Worm (Caenorhabditis elegans) whole organism, L3 larva: ENCODE measurements around the gene W05E10.2.

Source experiments
- R02D3.7 ChIP-seq: fragments of 150-350 bp; optimal IDR thresholded peaks from 2 replicates; lab custom pipeline; 2014; ENCODE audit warnings: missing biosample characterization, missing genetic modification characterization
- ceh-16 ChIP-seq: sonication (generic microtip); optimal IDR thresholded peaks from 2 replicates; lab custom pipeline; 2017; ENCODE audit warnings: missing biosample characterization, missing genetic modification characterization
- ceh-28 ChIP-seq: fragments of 150-350 bp; optimal IDR thresholded peaks from 2 replicates; lab custom pipeline; 2014; ENCODE audit warnings: missing biosample characterization, missing genetic modification reagents, missing genetic modification characterization
- ceh-82 ChIP-seq: fragments of 150-350 bp; optimal IDR thresholded peaks from 2 replicates; lab custom pipeline; 2014; ENCODE audit warnings: missing biosample characterization, missing genetic modification characterization
- daf-12 ChIP-seq: fragments of 150-350 bp; optimal IDR thresholded peaks from 2 replicates; lab custom pipeline; 2014; ENCODE audit warnings: missing biosample characterization, missing genetic modification reagents, missing genetic modification characterization
- egl-27 ChIP-seq: sonication (generic microtip); optimal IDR thresholded peaks from 4 replicates; lab custom pipeline; 2017; ENCODE audit warnings: missing biosample characterization, missing genetic modification reagents, missing genetic modification characterization
- egl-5 ChIP-seq: fragments of 150-350 bp; optimal IDR thresholded peaks from 2 replicates; lab custom pipeline; 2017; ENCODE audit warnings: missing biosample characterization, missing genetic modification reagents, missing genetic modification characterization, inconsistent platforms
- elt-1 ChIP-seq: fragments of 150-350 bp; optimal IDR thresholded peaks from 2 replicates; lab custom pipeline; 2014; ENCODE audit warnings: missing biosample characterization, missing genetic modification characterization
- elt-2 ChIP-seq: sonication (generic microtip); optimal IDR thresholded peaks from 2 replicates; lab custom pipeline; 2016; ENCODE audit warnings: missing genetic modification reagents, mild to moderate bottlenecking, missing genetic modification characterization, missing compliant biosample characterization
- fkh-10 ChIP-seq: sonication (generic microtip); optimal IDR thresholded peaks from 2 replicates; lab custom pipeline; 2017; ENCODE audit warnings: missing biosample characterization, missing genetic modification reagents, missing genetic modification characterization
- fkh-2 ChIP-seq: fragments of 150-350 bp; optimal IDR thresholded peaks from 2 replicates; lab custom pipeline; 2014; ENCODE audit warnings: missing biosample characterization, missing genetic modification reagents, missing genetic modification characterization
- fos-1 ChIP-seq: fragments of 150-350 bp; optimal IDR thresholded peaks from 2 replicates; lab custom pipeline; 2014; ENCODE audit warnings: missing biosample characterization, missing genetic modification characterization
- hmg-11 ChIP-seq: sonication (generic microtip); optimal IDR thresholded peaks from 2 replicates; lab custom pipeline; 2016; ENCODE audit warnings: missing genetic modification characterization, missing compliant biosample characterization
- jun-1 ChIP-seq: fragments of 150-350 bp; optimal IDR thresholded peaks from 2 replicates; lab custom pipeline; 2014; ENCODE audit warnings: missing biosample characterization, missing genetic modification reagents, missing genetic modification characterization
- mdl-1 ChIP-seq: fragments of 150-350 bp; optimal IDR thresholded peaks from 2 replicates; lab custom pipeline; 2014; ENCODE audit warnings: missing biosample characterization, missing genetic modification characterization
- nfya-1 ChIP-seq: sonication (generic microtip); optimal IDR thresholded peaks from 2 replicates; lab custom pipeline; 2017; ENCODE audit warnings: missing genetic modification characterization, mild to moderate bottlenecking, missing compliant biosample characterization, antibody characterized with exemption, moderate library complexity; ENCODE audit not compliant: insufficient read depth
- nhr-237 ChIP-seq: fragments of 150-350 bp; optimal IDR thresholded peaks from 2 replicates; lab custom pipeline; 2014; ENCODE audit warnings: missing biosample characterization, missing genetic modification characterization
- nhr-28 ChIP-seq: fragments of 150-350 bp; optimal IDR thresholded peaks from 2 replicates; lab custom pipeline; 2014; ENCODE audit warnings: missing biosample characterization, missing genetic modification characterization
- nhr-76 ChIP-seq: fragments of 150-350 bp; sonication (generic microtip); optimal IDR thresholded peaks from 5 replicates; lab custom pipeline; 2014; ENCODE audit warnings: missing biosample characterization, missing genetic modification characterization
- nhr-77 ChIP-seq: fragments of 150-350 bp; optimal IDR thresholded peaks from 2 replicates; lab custom pipeline; 2014; ENCODE audit warnings: missing biosample characterization, missing genetic modification characterization
- pha-4 ChIP-seq: fragments of 150-350 bp; optimal IDR thresholded peaks from 2 replicates; lab custom pipeline; 2014; ENCODE audit warnings: missing biosample characterization, missing genetic modification reagents, missing genetic modification characterization
- pqm-1 ChIP-seq: fragments of 150-350 bp; optimal IDR thresholded peaks from 2 replicates; lab custom pipeline; 2017; ENCODE audit warnings: missing biosample characterization, missing genetic modification characterization, inconsistent platforms
- sea-2 ChIP-seq: fragments of 150-350 bp; sonication (generic microtip); optimal IDR thresholded peaks from 4 replicates; lab custom pipeline; 2014; ENCODE audit warnings: missing biosample characterization, missing genetic modification reagents, missing genetic modification characterization
- snpc-4 ChIP-seq: fragments of 150-350 bp; optimal IDR thresholded peaks from 2 replicates; lab custom pipeline; 2014; ENCODE audit warnings: missing biosample characterization, missing genetic modification characterization
- tbx-2 ChIP-seq: sonication (generic microtip); optimal IDR thresholded peaks from 2 replicates; lab custom pipeline; 2016; ENCODE audit warnings: mild to moderate bottlenecking, missing genetic modification characterization, missing compliant biosample characterization
- unc-39 ChIP-seq: sonication (generic microtip); optimal IDR thresholded peaks from 4 replicates; lab custom pipeline; 2017; ENCODE audit warnings: missing biosample characterization, missing genetic modification characterization
- unc-62 ChIP-seq: fragments of 150-350 bp; sonication (generic microtip); optimal IDR thresholded peaks from 4 replicates; lab custom pipeline; 2014; ENCODE audit warnings: missing biosample characterization, missing genetic modification reagents, missing genetic modification characterization
- zag-1 ChIP-seq: fragments of 150-350 bp; optimal IDR thresholded peaks from 2 replicates; lab custom pipeline; 2014; ENCODE audit warnings: missing biosample characterization, missing genetic modification characterization
- ztf-11 ChIP-seq: fragments of 150-350 bp; optimal IDR thresholded peaks from 2 replicates; lab custom pipeline; 2014; ENCODE audit warnings: missing biosample characterization, missing genetic modification characterization

The W05E10.2 gene

DNA sequence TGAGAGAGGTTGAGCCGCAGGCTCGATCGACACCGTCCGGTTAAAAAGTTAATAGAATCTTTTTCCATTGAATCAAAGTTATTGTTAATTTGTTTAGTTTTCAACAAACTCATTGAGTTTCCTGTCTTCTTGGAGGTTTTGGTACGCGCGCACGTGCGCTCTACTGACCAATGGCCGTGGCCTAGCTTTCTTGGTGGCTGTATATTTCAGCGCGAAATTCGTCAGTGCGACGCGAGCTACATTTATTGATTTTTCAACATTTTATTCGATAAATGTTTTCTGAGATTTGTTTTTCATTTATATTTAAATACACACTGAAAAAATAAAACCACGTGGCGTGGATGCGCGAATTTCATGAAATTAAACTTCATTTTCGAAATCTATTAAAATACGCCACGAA, 42.8 kb upstream of the W05E10.2 start, which contains the start of gene bir-1 (continued):
- TF ChIP-seq sea-2 (GFP tag; lab: Kevin White, UChicago): no peak

- TF ChIP-seq jun-1 (tag; lab: Kevin White, UChicago) (no peak), daf-12 (tag; lab: Kevin White, UChicago) (no peak), nhr-237 (tag; lab: Kevin White, UChicago) (no peak), pha-4 (tag; lab: Kevin White, UChicago) (no peak)
These were observed 41.7 kb upstream of the W05E10.2 start, which contains the start of gene skp-1 for ce11 chrV:11645244-11645643. skp-1 (plus strand) TSS chrV:11645481.

DNA sequence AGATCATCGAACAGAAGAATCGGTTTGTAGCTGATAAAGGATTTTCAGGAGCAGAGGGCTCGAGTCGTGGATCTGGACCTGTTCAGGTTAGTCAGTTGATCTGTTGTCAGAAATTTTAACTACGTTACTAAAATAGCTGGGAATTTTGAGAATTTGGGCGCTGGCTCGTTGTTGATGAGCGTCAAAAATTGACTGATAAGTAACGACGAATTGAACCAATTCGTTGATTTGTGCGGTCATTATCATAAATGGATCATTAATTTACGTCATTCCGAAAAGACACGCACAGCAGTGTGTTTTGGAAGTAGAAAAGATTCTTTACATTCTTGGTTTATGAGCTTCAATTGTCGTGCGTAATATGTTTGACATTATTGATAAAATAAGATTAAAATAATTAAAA, 39.2 kb upstream of the W05E10.2 start:
- TF ChIP-seq nhr-77 (tag; lab: Kevin White, UChicago): no peak
- peak; percentile 45 for TF ChIP-seq pqm-1 (tag; lab: Kevin White, UChicago)
- no peak for TF ChIP-seq ceh-82 (tag; lab: Kevin White, UChicago)
- TF ChIP-seq elt-2: peak; percentile 58
- TF ChIP-seq nhr-237 (tag; lab: Kevin White, UChicago): no peak
- TF ChIP-seq R02D3.7 (tag; lab: Kevin White, UChicago): no peak
- no peak for TF ChIP-seq egl-5
- no peak for TF ChIP-seq nhr-76
- TF ChIP-seq unc-62 (GFP tag; lab: Kevin White, UChicago): no peak
- TF ChIP-seq unc-39: no peak

DNA sequence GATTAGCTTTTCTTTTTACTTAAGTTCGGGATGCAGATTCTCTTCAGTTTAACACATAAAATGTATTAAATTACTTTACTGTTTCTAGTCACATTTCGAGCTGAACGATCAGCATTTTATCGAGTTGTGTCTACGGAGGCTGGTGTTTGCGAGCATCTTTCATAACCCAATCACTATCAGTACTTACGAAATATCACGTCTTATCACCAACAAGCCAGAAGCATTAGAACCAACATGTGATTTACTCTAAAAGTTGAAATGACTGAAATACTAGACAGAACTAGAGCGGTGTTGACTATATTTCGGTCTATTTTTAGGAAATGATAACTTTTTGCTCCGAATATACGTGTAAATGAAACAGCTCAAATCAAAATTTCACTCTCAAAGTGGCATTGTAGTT, 38.5 kb upstream of the W05E10.2 start:
- TF ChIP-seq elt-2: peak; percentile 91
- peak; percentile 43 for TF ChIP-seq pha-4 (tag; lab: Kevin White, UChicago)
- TF ChIP-seq jun-1 (tag; lab: Kevin White, UChicago): peak; percentile 47
- TF ChIP-seq tbx-2: no peak
- TF ChIP-seq pqm-1 (tag; lab: Kevin White, UChicago): peak; percentile 85
- TF ChIP-seq fos-1: no peak

ce11 chrV:11649254-11649653, 37.7 kb upstream of the W05E10.2 start:
- peak; percentile 73 for TF ChIP-seq elt-2
- TF ChIP-seq ceh-28: no peak

ce11 chrV:11650720-11651119, 36.3 kb upstream of the W05E10.2 start, which contains the start of gene zip-10:
zip-10 (minus strand) TSS chrV:11650762.
- TF ChIP-seq mdl-1 (tag; lab: Kevin White, UChicago) (no peak), elt-2 (peak; percentile 96), egl-27 (tag; lab: Kevin White, UChicago) (no peak), elt-1 (no peak), fkh-2 (tag; lab: Kevin White, UChicago) (no peak), fos-1 (no peak), snpc-4 (tag; lab: Kevin White, UChicago) (no peak), nfya-1 (tag; lab: Kevin White, UChicago) (peak; percentile 44), nhr-28 (tag; lab: Kevin White, UChicago) (no peak), jun-1 (tag; lab: Kevin White, UChicago) (peak; percentile 1), zag-1 (no peak), pqm-1 (tag; lab: Kevin White, UChicago) (peak; percentile 86), ceh-16 (tag; lab: Kevin White, UChicago) (no peak), ztf-11 (no peak), unc-39 (no peak), unc-62 (GFP tag; lab: Kevin White, UChicago) (no peak), fkh-10 (GFP tag; lab: Kevin White, UChicago) (no peak), egl-5 (no peak), hmg-11 (tag; lab: Kevin White, UChicago) (no peak)

DNA sequence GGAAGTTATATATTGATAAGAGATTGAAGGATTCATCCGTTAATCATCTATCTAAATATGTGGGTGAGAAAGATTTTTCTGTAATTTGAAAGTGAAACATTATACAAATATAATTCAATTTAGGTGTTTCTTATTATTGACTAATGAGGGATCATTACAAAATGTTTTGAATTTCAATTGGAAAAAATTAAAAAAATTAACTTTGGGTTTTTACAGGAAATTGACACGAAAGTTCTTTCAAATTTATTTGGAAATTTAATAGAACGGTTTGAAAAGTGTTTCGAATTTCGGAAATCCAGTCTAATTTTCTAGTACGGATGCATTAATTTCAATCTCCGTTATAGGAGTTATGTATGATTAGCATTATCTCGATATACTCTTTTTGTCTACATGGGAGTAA, 33.9 kb upstream of the W05E10.2 start:
- no peak for TF ChIP-seq tbx-2
- TF ChIP-seq R02D3.7 (tag; lab: Kevin White, UChicago): no peak
- no peak for TF ChIP-seq snpc-4 (tag; lab: Kevin White, UChicago)
